Worm (Caenorhabditis elegans) whole organism, L1 larva: Measurements from ENCODE around the gene ogt-1.
A peak's percentile ranks its signal among the peaks of the same experiment; 100 is the strongest.
"Not testable (repeated sequence)": the region's sequence is repeated elsewhere in the genome, so short reads cannot be mapped to it uniquely, and the experiment has no call there.

Experiments
- aly-2 ChIP-seq: fragments of 150-350 bp; optimal IDR thresholded peaks from 2 replicates; lab custom pipeline; 2014; ENCODE audit warnings: missing biosample characterization, missing genetic modification characterization
- ama-1 ChIP-seq: fragments of 150-350 bp; optimal IDR thresholded peaks from 2 replicates; lab custom pipeline; 2014
- blmp-1 ChIP-seq: fragments of 150-350 bp; optimal IDR thresholded peaks from 2 replicates; lab custom pipeline; 2014; ENCODE audit warnings: missing biosample characterization, missing genetic modification characterization
- ceh-8 ChIP-seq: fragments of 200-800 bp; sonication (Bioruptor generic); optimal IDR thresholded peaks from 2 replicates; lab custom pipeline; 2018; ENCODE audit warnings: mild to moderate bottlenecking, missing genetic modification characterization, moderate library complexity, missing compliant biosample characterization
- ceh-82 ChIP-seq, 3 experiments: fragments of 150-350 bp in 1 of 3; sonication (generic microtip) in 2 of 3; optimal IDR thresholded peaks; 2 replicates each; lab custom pipeline; 2014 to 2017; ENCODE audit warnings: missing biosample characterization in 3 of 3, missing genetic modification characterization in 3 of 3
- ceh-88 ChIP-seq: fragments of 200-800 bp; sonication (Bioruptor generic); IDR thresholded peaks from 2 replicates; pipeline ENCODE4 v1.3.6; 2022; ENCODE audit warnings: missing genetic modification characterization, missing compliant biosample characterization
- ceh-90 ChIP-seq: sonication (generic microtip); optimal IDR thresholded peaks from 2 replicates; lab custom pipeline; 2016; ENCODE audit warnings: missing genetic modification characterization, missing compliant biosample characterization
- dpl-1 ChIP-seq, 3 experiments: fragments of 150-350 bp in 2 of 3; sonication (generic microtip) in 1 of 3; optimal IDR thresholded peaks; 2 replicates each; lab custom pipeline; 2014 to 2017; ENCODE audit warnings: missing biosample characterization in 3 of 3, missing genetic modification characterization in 3 of 3, missing genetic modification reagents in 3 of 3
- dsc-1 ChIP-seq: sonication (generic microtip); optimal IDR thresholded peaks from 2 replicates; lab custom pipeline; 2016; ENCODE audit warnings: mild to moderate bottlenecking, missing genetic modification characterization, missing compliant biosample characterization
- efl-1 ChIP-seq, 4 experiments: fragments of 150-350 bp; optimal IDR thresholded peaks in 3 of 4; peaks in 1 of 4; 1 replicate in 1 of 4; 2 replicates in 3 of 4; lab custom pipeline; 2014; ENCODE audit warnings: missing biosample characterization in 2 of 4, missing genetic modification characterization in 2 of 4, missing genetic modification reagents in 2 of 4
- elt-3 ChIP-seq, 6 experiments: fragments of 150-350 bp in 1 of 6; sonication (generic microtip); optimal IDR thresholded peaks; 2 replicates each; lab custom pipeline; 2017 to 2018; ENCODE audit warnings: missing biosample characterization in 6 of 6, missing genetic modification characterization in 6 of 6, inconsistent platforms in 1 of 6
- fkh-4 ChIP-seq: sonication (generic microtip); optimal IDR thresholded peaks from 2 replicates; lab custom pipeline; 2016; ENCODE audit warnings: missing compliant biosample characterization, missing genetic modification characterization, borderline replicate concordance
- fkh-8 ChIP-seq: sonication (generic microtip); optimal IDR thresholded peaks from 2 replicates; lab custom pipeline; 2016; ENCODE audit warnings: mild to moderate bottlenecking, missing genetic modification characterization, missing compliant biosample characterization
- fos-1 ChIP-seq: fragments of 150-350 bp; optimal IDR thresholded peaks from 2 replicates; lab custom pipeline; 2014; ENCODE audit warnings: missing biosample characterization, missing genetic modification characterization
- hlh-17 ChIP-seq: fragments of 200-800 bp; sonication (Bioruptor generic); optimal IDR thresholded peaks from 2 replicates; lab custom pipeline; 2018; ENCODE audit warnings: missing genetic modification characterization, mild to moderate bottlenecking, missing compliant biosample characterization, moderate library complexity, borderline replicate concordance
- hpl-2 ChIP-seq: fragments of 150-350 bp; optimal IDR thresholded peaks from 2 replicates; lab custom pipeline; 2014; ENCODE audit warnings: missing biosample characterization, missing genetic modification reagents, missing genetic modification characterization
- isw-1 ChIP-seq: fragments of 200-800 bp; sonication (Bioruptor generic); IDR thresholded peaks from 2 replicates; pipeline ENCODE4 v1.3.6; 2022; ENCODE audit warnings: missing genetic modification characterization, missing compliant biosample characterization
- lin-13 ChIP-seq: fragments of 150-350 bp; optimal IDR thresholded peaks from 2 replicates; lab custom pipeline; 2014; ENCODE audit warnings: missing biosample characterization, missing genetic modification reagents, missing genetic modification characterization
- lin-35 ChIP-seq, 2 experiments: fragments of 150-350 bp; optimal IDR thresholded peaks; 2 replicates each; lab custom pipeline; 2014; ENCODE audit warnings: missing biosample characterization in 2 of 2, missing genetic modification characterization in 2 of 2, missing genetic modification reagents in 2 of 2
- lin-39 ChIP-seq: fragments of 150-350 bp; optimal IDR thresholded peaks from 2 replicates; lab custom pipeline; 2014; ENCODE audit warnings: missing biosample characterization, missing genetic modification reagents, missing genetic modification characterization
- lsy-2 ChIP-seq, 2 experiments: fragments of 150-350 bp; optimal IDR thresholded peaks; 2 replicates each; lab custom pipeline; 2014; ENCODE audit warnings: missing biosample characterization in 2 of 2, missing genetic modification characterization in 2 of 2
- mep-1 ChIP-seq: fragments of 150-350 bp; optimal IDR thresholded peaks from 2 replicates; lab custom pipeline; 2014; ENCODE audit warnings: missing biosample characterization, missing genetic modification characterization
- nhr-237 ChIP-seq: fragments of 150-350 bp; optimal IDR thresholded peaks from 2 replicates; lab custom pipeline; 2014; ENCODE audit warnings: missing biosample characterization, missing genetic modification characterization
- nhr-76 ChIP-seq: sonication (generic microtip); optimal IDR thresholded peaks from 2 replicates; lab custom pipeline; 2017; ENCODE audit warnings: missing biosample characterization, missing genetic modification characterization
- nhr-90 ChIP-seq: sonication (generic microtip); optimal IDR thresholded peaks from 2 replicates; lab custom pipeline; 2016; ENCODE audit warnings: mild to moderate bottlenecking, missing genetic modification characterization, missing compliant biosample characterization; ENCODE audit not compliant: poor library complexity
- pax-3 ChIP-seq: fragments of 200-800 bp; sonication (Bioruptor generic); optimal IDR thresholded peaks from 2 replicates; lab custom pipeline; 2018; ENCODE audit warnings: mild to moderate bottlenecking, missing genetic modification characterization, moderate library complexity, missing compliant biosample characterization
- pqm-1 ChIP-seq: sonication (generic microtip); optimal IDR thresholded peaks from 3 replicates; lab custom pipeline; 2017; ENCODE audit warnings: missing biosample characterization, missing genetic modification characterization
- rnt-1 ChIP-seq: sonication (generic microtip); optimal IDR thresholded peaks from 2 replicates; lab custom pipeline; 2016; ENCODE audit warnings: mild to moderate bottlenecking, missing genetic modification characterization, moderate library complexity, missing compliant biosample characterization
- skn-1 ChIP-seq: fragments of 150-350 bp; optimal IDR thresholded peaks from 2 replicates; lab custom pipeline; 2014; ENCODE audit warnings: missing biosample characterization, missing genetic modification characterization
- snpc-4 ChIP-seq: fragments of 150-350 bp; optimal IDR thresholded peaks from 2 replicates; lab custom pipeline; 2014; ENCODE audit warnings: missing biosample characterization, missing genetic modification characterization
- snu-23 ChIP-seq: sonication (generic microtip); optimal IDR thresholded peaks from 2 replicates; lab custom pipeline; 2016; ENCODE audit warnings: missing genetic modification characterization, missing compliant biosample characterization
- tbx-2 ChIP-seq: sonication (generic microtip); optimal IDR thresholded peaks from 2 replicates; lab custom pipeline; 2016; ENCODE audit warnings: missing genetic modification characterization, missing compliant biosample characterization
- unc-62 ChIP-seq: fragments of 150-350 bp; optimal IDR thresholded peaks from 2 replicates; lab custom pipeline; 2014; ENCODE audit warnings: missing biosample characterization, missing genetic modification reagents, missing genetic modification characterization
- ztf-4 ChIP-seq: fragments of 150-350 bp; optimal IDR thresholded peaks from 2 replicates; lab custom pipeline; 2014; ENCODE audit warnings: missing biosample characterization, missing genetic modification characterization

Gene ogt-1

ce11 chrIII:7138178-7138577, 15.4 kb downstream of the ogt-1 start, which contains the start of gene B0280.11:
Gene B0280.11, minus strand, starts transcription at chrIII:7138278.
- no peak for TF ChIP-seq ama-1 (lab: Kevin White, UChicago)
- TF ChIP-seq efl-1 (optimal IDR thresholded peaks at IDR 0.05; lab: Kevin White, UChicago): no peak
- peak in 1 of 2 experiments; percentile 39 for TF ChIP-seq efl-1 (GFP tag; optimal IDR thresholded peaks at IDR 0.05 in 1 of 2; lab: Kevin White, UChicago)

DNA sequence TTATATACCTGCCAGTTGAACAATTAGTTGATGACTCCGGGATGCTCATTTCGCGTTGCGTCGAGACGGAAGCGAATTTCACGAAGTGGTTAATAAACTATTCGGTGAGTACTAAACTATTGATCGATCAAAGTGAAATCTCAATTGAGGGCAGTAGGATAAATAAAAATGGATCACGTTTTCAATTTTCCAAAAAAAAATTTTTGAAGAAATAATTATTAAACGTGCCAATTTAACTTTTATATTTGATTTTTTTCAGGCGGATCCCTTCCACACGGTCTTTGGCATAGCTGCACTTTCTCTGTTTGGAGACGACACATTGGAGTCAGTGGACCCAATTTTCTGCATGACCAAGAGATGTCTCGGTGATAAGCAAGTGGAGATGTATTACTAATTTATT, 17.6 kb downstream of the ogt-1 start, which contains the start of gene B0280.17:
B0280.17 (minus strand) TSS at position 101 of the 400 bp plus-strand sequence.
- TF ChIP-seq mep-1: no peak
- TF ChIP-seq ceh-90 (tag; lab: Kevin White, UChicago): no peak
- TF ChIP-seq nhr-237 (tag; lab: Kevin White, UChicago): no peak
- TF ChIP-seq fkh-4 (tag; lab: Kevin White, UChicago): no peak
- no peak for TF ChIP-seq lin-13 (GFP tag; lab: Kevin White, UChicago)
- TF ChIP-seq nhr-76: no peak
- no peak for TF ChIP-seq hlh-17 (GFP tag; lab: Kevin White, UChicago)
- TF ChIP-seq elt-3 (tag; optimal IDR thresholded peaks at IDR 0.05; lab: Kevin White, UChicago): no peak
- TF ChIP-seq tbx-2 (tag; lab: Kevin White, UChicago): no peak
- TF ChIP-seq lin-39: no peak
- no peak for TF ChIP-seq isw-1 (GFP tag; lab: Robert Waterston, UW)
- no peak for TF ChIP-seq ceh-88 (GFP tag; lab: Robert Waterston, UW)
- TF ChIP-seq ama-1 (lab: Kevin White, UChicago): no peak
- no peak for TF ChIP-seq ceh-8 (GFP tag; lab: Kevin White, UChicago)
- TF ChIP-seq rnt-1 (tag; lab: Kevin White, UChicago): no peak
- no peak for TF ChIP-seq nhr-90 (tag; lab: Kevin White, UChicago)
- TF ChIP-seq, all 84 proteins: peak for 0

DNA sequence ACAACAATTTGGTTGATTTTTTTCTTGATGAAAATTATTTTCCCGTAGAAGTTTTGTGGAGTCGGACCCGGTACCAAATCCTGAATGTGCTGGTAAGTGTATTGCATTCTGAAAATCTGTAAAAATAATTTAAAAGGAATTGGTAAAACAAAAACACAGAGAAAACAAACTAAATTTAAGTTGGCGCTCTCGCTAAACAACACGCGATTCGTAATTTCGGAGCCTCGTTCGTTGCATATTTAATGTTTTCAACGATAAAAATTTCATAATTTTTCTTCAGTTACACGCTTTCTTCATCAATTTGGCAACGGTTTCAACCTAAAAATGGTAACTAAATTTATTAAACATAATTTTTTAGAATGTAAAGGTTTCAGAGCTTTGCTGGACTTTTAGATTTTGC, 20.0 kb downstream of the ogt-1 start, which contains the start of the genes pot-1 and ggtb-1:
pot-1 (minus strand) TSS at position 120 of the 400 bp plus-strand sequence.
ggtb-1 (plus strand) TSS at position 208 of the 400 bp plus-strand sequence.
- TF ChIP-seq snu-23 (GFP tag; lab: Kevin White, UChicago) (peak; percentile 34), lsy-2 (tag; optimal IDR thresholded peaks at IDR 0.05; lab: Kevin White, UChicago) (peak in 1 of 2 experiments; percentile 62), ceh-82 (tag; optimal IDR thresholded peaks at IDR 0.05; lab: Kevin White, UChicago) (peak in 1 of 3 experiments; percentile 4), pax-3 (tag; lab: Kevin White, UChicago) (no peak), skn-1 (tag; lab: Kevin White, UChicago) (peak; percentile 21), lin-35 (GFP tag; optimal IDR thresholded peaks at IDR 0.05; lab: Kevin White, UChicago) (peak; percentile 18 to 74), tbx-2 (tag; lab: Kevin White, UChicago) (peak; percentile 9), nhr-90 (tag; lab: Kevin White, UChicago) (no peak), efl-1 (optimal IDR thresholded peaks at IDR 0.05; lab: Kevin White, UChicago) (peak; percentile 2 to 67), efl-1 (GFP tag; optimal IDR thresholded peaks at IDR 0.05 in 1 of 2; lab: Kevin White, UChicago) (peak; percentile 75 to 97), pqm-1 (tag; lab: Kevin White, UChicago) (no peak), dpl-1 (GFP tag; optimal IDR thresholded peaks at IDR 0.05; lab: Kevin White, UChicago) (peak; percentile 58 to 79 (median 66)), blmp-1 (tag; lab: Kevin White, UChicago) (peak; percentile 19)

DNA sequence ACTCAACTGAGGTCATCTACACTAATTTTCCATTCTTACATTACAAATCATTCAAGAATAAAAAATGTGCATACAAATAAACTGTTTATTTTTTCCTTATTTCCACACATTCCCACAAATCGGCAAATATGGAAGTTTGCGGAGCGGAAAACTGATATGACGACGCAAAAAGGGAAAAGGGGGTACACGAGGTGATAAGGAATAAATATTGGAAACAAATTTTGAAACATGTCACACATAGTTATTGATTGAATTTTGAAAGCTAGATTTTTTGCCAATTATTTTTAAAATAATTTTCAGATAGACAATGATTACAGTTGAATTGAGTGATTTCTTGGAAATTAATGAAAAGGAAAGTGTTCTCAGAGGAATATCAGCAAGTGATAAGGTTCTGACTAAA, 25.0 kb downstream of the ogt-1 start, which contains the start of gene viro-2:
viro-2 (plus strand) TSS at position 301 of the 400 bp plus-strand sequence.
- TF ChIP-seq hpl-2 (GFP tag; lab: Kevin White, UChicago); ztf-4 (tag; lab: Kevin White, UChicago); ama-1 (lab: Kevin White, UChicago): not testable (repeated sequence)

- no peak for TF ChIP-seq dsc-1 (tag; lab: Kevin White, UChicago)
- TF ChIP-seq snpc-4 (tag; lab: Kevin White, UChicago): no peak
- no peak for TF ChIP-seq pax-3 (tag; lab: Kevin White, UChicago)
- TF ChIP-seq aly-2 (tag; lab: Kevin White, UChicago): no peak
- no peak for TF ChIP-seq lin-35 (GFP tag; optimal IDR thresholded peaks at IDR 0.05; lab: Kevin White, UChicago)
- no peak for TF ChIP-seq ceh-82 (tag; optimal IDR thresholded peaks at IDR 0.05; lab: Kevin White, UChicago)
- no peak for TF ChIP-seq fkh-8 (tag; lab: Kevin White, UChicago)
- no peak for TF ChIP-seq unc-62 (GFP tag; lab: Kevin White, UChicago)
- TF ChIP-seq hlh-17 (GFP tag; lab: Kevin White, UChicago): no peak
- TF ChIP-seq fos-1 (tag; lab: Kevin White, UChicago): no peak
- no peak for TF ChIP-seq mep-1
Observed at ce11 chrIII:7124364-7124763, 29.2 kb downstream of the ogt-1 start, which contains the start of gene B0280.2. Gene B0280.2, plus strand, starts transcription at chrIII:7124664.
